Worm (Caenorhabditis elegans) whole organism, L4 larva: ENCODE data around the gene grd-4.

ENCODE experiments used
- D1046.2 ChIP-seq: fragments of 200-800 bp; sonication (Bioruptor generic); IDR thresholded peaks from 2 replicates; pipeline ENCODE4 v1.3.6; 2022; ENCODE audit warnings: missing genetic modification characterization, missing compliant biosample characterization
- F26F4.8 ChIP-seq: fragments of 200-800 bp; sonication (Bioruptor generic); conservative IDR thresholded peaks from 2 replicates; pipeline ENCODE4 v1.3.6; 2022; ENCODE audit warnings: missing genetic modification characterization, missing compliant biosample characterization
- F37D6.2 ChIP-seq: sonication (generic microtip); optimal IDR thresholded peaks from 2 replicates; lab custom pipeline; 2016; ENCODE audit warnings: mild to moderate bottlenecking, missing genetic modification characterization, missing compliant biosample characterization
- F49E8.2 ChIP-seq: sonication (generic microtip); optimal IDR thresholded peaks from 2 replicates; lab custom pipeline; 2016; ENCODE audit warnings: missing compliant biosample characterization, mild to moderate bottlenecking, missing genetic modification characterization, borderline replicate concordance
- ZK337.2 ChIP-seq: fragments of 200-800 bp; sonication (Bioruptor generic); IDR thresholded peaks from 2 replicates; pipeline ENCODE4 v1.3.6; 2022; ENCODE audit warnings: missing genetic modification reagents, missing genetic modification characterization, missing compliant biosample characterization
- aha-1 ChIP-seq: fragments of 150-350 bp; peaks from one replicate; lab custom pipeline; 2014; ENCODE audit warnings: missing biosample characterization, missing genetic modification characterization
- ama-1 ChIP-seq: fragments of 150-350 bp; optimal IDR thresholded peaks from 2 replicates; lab custom pipeline; 2014; ENCODE audit warnings: inconsistent platforms, mixed read lengths
- attf-4 ChIP-seq: sonication (generic microtip); optimal IDR thresholded peaks from 3 replicates; lab custom pipeline; 2017; ENCODE audit warnings: missing biosample characterization, missing genetic modification characterization
- ceh-28 ChIP-seq: fragments of 150-350 bp; optimal IDR thresholded peaks from 2 replicates; lab custom pipeline; 2014; ENCODE audit warnings: missing biosample characterization, missing genetic modification reagents, missing genetic modification characterization
- daf-16 ChIP-seq, 3 experiments: sonication (generic microtip); optimal IDR thresholded peaks; 2 replicates each; lab custom pipeline; 2016 to 2017; ENCODE audit warnings: missing genetic modification characterization in 3 of 3, missing genetic modification reagents in 3 of 3, mild to moderate bottlenecking in 2 of 3, missing compliant biosample characterization in 2 of 3, missing biosample characterization in 1 of 3, moderate library complexity in 1 of 3
- daf-19 ChIP-seq: fragments of 200-800 bp; sonication (Bioruptor generic); conservative IDR thresholded peaks from 2 replicates; pipeline ENCODE4 v1.3.6; 2022; ENCODE audit warnings: missing genetic modification characterization, missing compliant biosample characterization
- dmd-8 ChIP-seq: fragments of 200-800 bp; sonication (Bioruptor generic); IDR thresholded peaks from 2 replicates; pipeline ENCODE4 v1.3.6; 2022; ENCODE audit warnings: missing genetic modification characterization, missing compliant biosample characterization
- dmd-9 ChIP-seq: fragments of 200-800 bp; sonication (Bioruptor generic); IDR thresholded peaks from 2 replicates; pipeline ENCODE4 v1.3.6; 2022; ENCODE audit warnings: missing genetic modification reagents, missing genetic modification characterization, missing compliant biosample characterization
- duxl-1 ChIP-seq: sonication (generic microtip); optimal IDR thresholded peaks from 2 replicates; lab custom pipeline; 2016; ENCODE audit warnings: mild to moderate bottlenecking, missing genetic modification characterization, moderate library complexity, missing compliant biosample characterization; ENCODE audit not compliant: poor library complexity
- dve-1 ChIP-seq: sonication (generic microtip); optimal IDR thresholded peaks from 2 replicates; lab custom pipeline; 2017; ENCODE audit warnings: antibody characterized with exemption, mild to moderate bottlenecking, missing genetic modification characterization, missing compliant biosample characterization; ENCODE audit not compliant: insufficient read depth
- egl-43 ChIP-seq: fragments of 200-800 bp; sonication (Bioruptor generic); IDR thresholded peaks from 2 replicates; pipeline ENCODE4 v1.3.6; 2022; ENCODE audit warnings: missing genetic modification reagents, missing genetic modification characterization, missing compliant biosample characterization
- gei-8 ChIP-seq: fragments of 200-800 bp; sonication (Bioruptor generic); optimal IDR thresholded peaks from 2 replicates; lab custom pipeline; 2018; ENCODE audit warnings: mild to moderate bottlenecking, missing genetic modification characterization, missing compliant biosample characterization
- hlh-11 ChIP-seq: fragments of 200-800 bp; sonication (Bioruptor generic); optimal IDR thresholded peaks from 2 replicates; lab custom pipeline; 2018; ENCODE audit warnings: mild to moderate bottlenecking, missing genetic modification characterization, missing compliant biosample characterization
- hmg-1.1 ChIP-seq: fragments of 200-800 bp; sonication (Bioruptor generic); IDR thresholded peaks from 2 replicates; pipeline ENCODE4 v1.3.6; 2022; ENCODE audit warnings: missing genetic modification reagents, missing genetic modification characterization, missing compliant biosample characterization
- lin-13 ChIP-seq: fragments of 150-350 bp; optimal IDR thresholded peaks from 2 replicates; lab custom pipeline; 2014; ENCODE audit warnings: missing biosample characterization, missing genetic modification reagents, missing genetic modification characterization
- lin-29 ChIP-seq: fragments of 200-800 bp; sonication (Bioruptor generic); IDR thresholded peaks from 2 replicates; pipeline ENCODE4 v1.3.6; 2022; ENCODE audit warnings: missing genetic modification reagents, missing genetic modification characterization, missing compliant biosample characterization
- lir-3 ChIP-seq: sonication (generic microtip); optimal IDR thresholded peaks from 2 replicates; lab custom pipeline; 2016; ENCODE audit warnings: mild to moderate bottlenecking, missing genetic modification characterization, missing compliant biosample characterization
- lsy-2 ChIP-seq, 2 experiments: fragments of 150-350 bp in 1 of 2; sonication (generic microtip) in 1 of 2; optimal IDR thresholded peaks; 2 replicates each; lab custom pipeline; 2014 to 2017; ENCODE audit warnings: missing biosample characterization in 2 of 2, missing genetic modification characterization in 2 of 2
- madf-5 ChIP-seq, 2 experiments: fragments of 200-800 bp; sonication (Bioruptor generic); IDR thresholded peaks; 2 replicates each; pipeline ENCODE4 v1.3.6; 2022; ENCODE audit warnings: missing compliant biosample characterization in 2 of 2, missing genetic modification characterization in 2 of 2
- mdl-1 ChIP-seq, 2 experiments: fragments of 150-350 bp in 1 of 2; sonication (generic microtip) in 1 of 2; optimal IDR thresholded peaks; 2 replicates each; lab custom pipeline; 2014 to 2017; ENCODE audit warnings: missing biosample characterization in 2 of 2, missing genetic modification characterization in 2 of 2
- mxl-3 ChIP-seq: fragments of 200-800 bp; sonication (Bioruptor generic); optimal IDR thresholded peaks from 2 replicates; lab custom pipeline; 2018; ENCODE audit warnings: mild to moderate bottlenecking, missing genetic modification characterization, missing compliant biosample characterization
- nhr-111 ChIP-seq: fragments of 200-800 bp; sonication (Bioruptor generic); optimal IDR thresholded peaks from 2 replicates; lab custom pipeline; 2018; ENCODE audit warnings: mild to moderate bottlenecking, missing genetic modification characterization, missing compliant biosample characterization
- nhr-25 ChIP-seq: sonication (generic microtip); optimal IDR thresholded peaks from 2 replicates; lab custom pipeline; 2017; ENCODE audit warnings: missing genetic modification characterization, mild to moderate bottlenecking, missing compliant biosample characterization, antibody characterized with exemption, moderate library complexity, borderline replicate concordance; ENCODE audit not compliant: insufficient read depth
- nhr-42 ChIP-seq: fragments of 200-800 bp; sonication (Bioruptor generic); IDR thresholded peaks from 2 replicates; pipeline ENCODE4 v1.3.6; 2022; ENCODE audit warnings: missing genetic modification characterization, missing compliant biosample characterization
- nhr-6 ChIP-seq: fragments of 150-350 bp; optimal IDR thresholded peaks from 2 replicates; lab custom pipeline; 2014; ENCODE audit warnings: missing biosample characterization, missing genetic modification characterization
- nhr-77 ChIP-seq: fragments of 150-350 bp; optimal IDR thresholded peaks from 2 replicates; lab custom pipeline; 2014; ENCODE audit warnings: missing biosample characterization, missing genetic modification characterization
- rbr-2 ChIP-seq: sonication (generic microtip); optimal IDR thresholded peaks from 2 replicates; lab custom pipeline; 2016; ENCODE audit warnings: missing genotype, missing genetic modification characterization, missing compliant biosample characterization
- set-16 ChIP-seq: fragments of 200-800 bp; sonication (Bioruptor generic); IDR thresholded peaks from 2 replicates; pipeline ENCODE4 v1.3.6; 2022; ENCODE audit warnings: missing genetic modification reagents, missing genetic modification characterization, missing compliant biosample characterization
- spr-1 ChIP-seq: sonication (generic microtip); optimal IDR thresholded peaks from 2 replicates; lab custom pipeline; 2016; ENCODE audit warnings: mild to moderate bottlenecking, missing genetic modification characterization, missing compliant biosample characterization
- tag-97 ChIP-seq: fragments of 200-800 bp; sonication (Bioruptor generic); IDR thresholded peaks from 2 replicates; pipeline ENCODE4 v1.3.6; 2022; ENCODE audit warnings: missing genetic modification characterization, missing compliant biosample characterization
- unc-39 ChIP-seq: sonication (generic microtip); optimal IDR thresholded peaks from 2 replicates; lab custom pipeline; 2017; ENCODE audit warnings: missing biosample characterization, missing genetic modification characterization
- unc-62 ChIP-seq, 3 experiments: fragments of 150-350 bp in 1 of 3; sonication (generic microtip); optimal IDR thresholded peaks in 2 of 3; peaks in 1 of 3; 1 replicate in 1 of 3; 2 replicates in 2 of 3; lab custom pipeline; 2014 to 2017; ENCODE audit warnings: missing biosample characterization in 3 of 3, missing genetic modification characterization in 3 of 3, missing genetic modification reagents in 3 of 3, missing genotype in 1 of 3
- zag-1 ChIP-seq: fragments of 150-350 bp; optimal IDR thresholded peaks from 2 replicates; lab custom pipeline; 2014; ENCODE audit warnings: missing biosample characterization, missing genetic modification characterization
- zfp-2 ChIP-seq: sonication (generic microtip); optimal IDR thresholded peaks from 2 replicates; lab custom pipeline; 2016; ENCODE audit warnings: mild to moderate bottlenecking, missing genetic modification characterization, missing compliant biosample characterization
- zfp-3 ChIP-seq: fragments of 200-800 bp; sonication (Bioruptor generic); conservative IDR thresholded peaks from 2 replicates; pipeline ENCODE4 v1.3.6; 2022; ENCODE audit warnings: missing genetic modification reagents, missing genetic modification characterization, missing compliant biosample characterization
- zip-11 ChIP-seq: fragments of 200-800 bp; sonication (Bioruptor generic); IDR thresholded peaks from 2 replicates; pipeline ENCODE4 v1.3.6; 2022; ENCODE audit warnings: missing genetic modification characterization, missing compliant biosample characterization

Gene grd-4

DNA sequence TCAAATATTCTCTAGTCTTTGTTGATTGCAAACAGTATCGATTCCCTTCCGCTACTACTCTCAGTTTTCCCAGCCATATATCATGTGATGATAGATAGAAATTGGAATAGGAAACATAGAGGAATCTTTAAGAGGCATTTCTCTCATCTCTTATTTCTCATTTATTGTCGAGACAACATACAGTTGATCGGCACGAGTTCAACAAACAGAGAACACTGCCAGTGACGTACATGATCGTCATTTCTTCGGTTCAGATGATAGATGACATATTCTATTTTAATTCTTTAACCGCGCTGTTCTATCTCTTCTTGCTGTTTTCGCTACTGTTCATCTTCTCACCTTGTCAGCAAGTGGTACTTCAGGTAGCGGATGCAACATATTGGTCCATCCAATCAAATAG lies 25.9 kb upstream of the grd-4 start (continued):
- TF ChIP-seq zfp-3 (GFP tag; lab: Robert Waterston, UW) = no peak
- no peak for TF ChIP-seq ZK337.2 (GFP tag; lab: Robert Waterston, UW)
- no peak for TF ChIP-seq F26F4.8 (GFP tag; lab: Robert Waterston, UW)
- TF ChIP-seq dve-1 (tag; lab: Kevin White, UChicago) = peak; percentile 40
- TF ChIP-seq F49E8.2 (tag; lab: Kevin White, UChicago) = no peak
- no peak for TF ChIP-seq ceh-28 (tag; lab: Kevin White, UChicago)
- no peak for TF ChIP-seq nhr-42 (GFP tag; lab: Robert Waterston, UW)
- TF ChIP-seq tag-97 (GFP tag; lab: Robert Waterston, UW) = no peak
- peak; percentile 28 for TF ChIP-seq nhr-6
- TF ChIP-seq attf-4 (tag; lab: Kevin White, UChicago) = no peak
- TF ChIP-seq gei-8 (GFP tag; lab: Kevin White, UChicago) = no peak
- peak; percentile 62 to 76 for TF ChIP-seq lsy-2 (tag; optimal IDR thresholded peaks at IDR 0.05; lab: Kevin White, UChicago)
- TF ChIP-seq zip-11 (GFP tag; lab: Robert Waterston, UW) = no peak
- no peak for TF ChIP-seq unc-39 (tag; lab: Kevin White, UChicago)
- no peak for TF ChIP-seq madf-5 (GFP tag; IDR thresholded peaks at IDR 0.05; lab: Robert Waterston, UW)
- TF ChIP-seq hlh-11 (tag; lab: Kevin White, UChicago) = peak; percentile 91
- peak; percentile 49 for TF ChIP-seq nhr-77 (tag; lab: Kevin White, UChicago)
- no peak for TF ChIP-seq dmd-8 (GFP tag; lab: Robert Waterston, UW)
- TF ChIP-seq lir-3 = no peak
- no peak for TF ChIP-seq daf-19 (GFP tag; lab: Robert Waterston, UW)
- no peak for TF ChIP-seq duxl-1 (tag; lab: Kevin White, UChicago)
- no peak for TF ChIP-seq hmg-1.1 (GFP tag; lab: Robert Waterston, UW)
- peak; percentile 84 to 92 for TF ChIP-seq mdl-1 (tag; optimal IDR thresholded peaks at IDR 0.05; lab: Kevin White, UChicago)
- no peak for TF ChIP-seq spr-1 (tag; lab: Kevin White, UChicago)
- TF ChIP-seq nhr-111 = no peak
- no peak for TF ChIP-seq set-16
- TF ChIP-seq dmd-9 (GFP tag; lab: Robert Waterston, UW) = no peak
- peak; percentile 28 for TF ChIP-seq rbr-2 (tag; lab: Kevin White, UChicago)
- TF ChIP-seq daf-16 (GFP tag; optimal IDR thresholded peaks at IDR 0.05; lab: Kevin White, UChicago) = no peak
- TF ChIP-seq daf-16 (tag; optimal IDR thresholded peaks at IDR 0.05; lab: Kevin White, UChicago) = peak; percentile 2
- no peak for TF ChIP-seq ama-1
- no peak for TF ChIP-seq zfp-2 (tag; lab: Kevin White, UChicago)
- TF ChIP-seq nhr-25 (tag; lab: Kevin White, UChicago) = peak; percentile 93
- TF ChIP-seq mxl-3 (GFP tag; lab: Kevin White, UChicago) = peak; percentile 20

DNA sequence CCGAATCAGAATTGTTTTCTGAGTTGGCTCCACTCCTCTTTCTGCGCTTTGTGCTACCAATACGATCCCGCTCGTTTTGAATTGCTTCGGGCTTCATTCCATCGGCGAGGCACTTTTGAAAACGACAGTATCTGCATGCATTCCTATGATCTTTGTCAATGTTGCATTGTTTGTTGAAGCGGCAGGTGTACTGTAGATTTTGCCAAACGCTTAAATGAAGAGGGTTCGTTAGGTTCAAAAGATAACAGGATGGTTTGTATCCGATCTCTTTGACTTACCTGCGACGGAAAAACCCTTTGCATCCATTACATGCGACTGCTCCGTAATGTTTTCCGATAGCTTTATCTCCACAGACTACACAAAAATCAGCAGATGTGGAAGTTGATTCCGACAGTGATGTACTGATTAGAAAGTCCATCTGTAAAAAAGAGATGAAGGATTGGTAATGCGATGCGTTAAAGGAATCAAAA lies 25.2 kb upstream of the grd-4 start, which contains the start of gene nhr-14:
nhr-14 (minus strand) TSS at position 420 of the 470 bp plus-strand sequence.
- TF ChIP-seq nhr-111 (no peak), zag-1 (no peak), egl-43 (GFP tag; lab: Robert Waterston, UW) (no peak), unc-62 (GFP tag; optimal IDR thresholded peaks at IDR 0.05 in 1 of 2; lab: Kevin White, UChicago) (peak in 1 of 2 experiments; percentile 82), unc-62 (tag; optimal IDR thresholded peaks at IDR 0.05; lab: Kevin White, UChicago) (no peak), daf-19 (GFP tag; lab: Robert Waterston, UW) (no peak), zfp-2 (tag; lab: Kevin White, UChicago) (no peak), lsy-2 (tag; optimal IDR thresholded peaks at IDR 0.05; lab: Kevin White, UChicago) (no peak), lin-13 (GFP tag; lab: Kevin White, UChicago) (no peak), F37D6.2 (tag; lab: Kevin White, UChicago) (no peak), aha-1 (tag; lab: Kevin White, UChicago) (peak; percentile 74), lin-29 (no peak), D1046.2 (GFP tag; lab: Robert Waterston, UW) (no peak), zfp-3 (GFP tag; lab: Robert Waterston, UW) (no peak), set-16 (no peak)
